Worm (Caenorhabditis elegans): ENCODE data around the gene del-9.

DNA sequence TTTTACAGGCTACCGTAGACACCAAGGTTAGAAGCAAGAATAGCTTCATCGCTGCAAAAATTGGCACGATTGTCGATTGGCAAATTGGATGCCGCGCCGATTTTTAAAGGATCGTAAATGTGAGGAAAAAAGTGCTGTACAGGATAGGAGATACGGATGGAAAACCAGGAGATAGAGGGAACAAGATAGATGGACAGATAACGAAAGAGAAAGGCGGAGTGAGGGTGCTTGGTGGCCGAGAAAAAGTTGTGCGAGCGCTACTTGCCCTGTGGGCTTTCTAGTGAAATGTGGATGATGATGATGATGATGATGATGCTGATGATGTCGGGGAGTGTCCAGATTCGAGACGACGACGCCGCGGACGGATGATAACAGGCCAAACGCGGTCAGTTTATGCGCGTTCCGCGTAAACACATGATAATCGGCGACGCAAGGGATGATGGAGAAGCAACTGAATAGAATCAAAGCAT, 20.8 kb downstream of the del-9 start, which contains the start of gene T27A10.6:
- TF ChIP-seq snpc-4 (GFP tag; optimal IDR thresholded peaks at IDR 0.05) (no peak), snpc-4 (tag; optimal IDR thresholded peaks at IDR 0.05) (no peak), bed-1 (GFP tag; IDR thresholded peaks at IDR 0.05) (no peak), unc-62 (GFP tag; optimal IDR thresholded peaks at IDR 0.05) (no peak), snpc-1.3 (tag; optimal IDR thresholded peaks at IDR 0.05; ENCODE audit: insufficient read depth) (no peak), let-526 (GFP tag; IDR thresholded peaks at IDR 0.05) (no peak), hsf-1 (GFP tag; IDR thresholded peaks at IDR 0.05) (no peak), zfh-2 (GFP tag; conservative IDR thresholded peaks at IDR 0.05) (no peak), pha-4 (tag; optimal IDR thresholded peaks at IDR 0.05) (no peak), sea-2 (GFP tag; IDR thresholded peaks at IDR 0.05) (no peak), ceh-58 (GFP tag; IDR thresholded peaks at IDR 0.05) (no peak), lsl-1 (GFP tag; optimal IDR thresholded peaks at IDR 0.05) (no peak)

Data from whole organism, young adult.